Fruit fly (Drosophila melanogaster): ENCODE measurements around the gene rost.

Gene rost

DNA sequence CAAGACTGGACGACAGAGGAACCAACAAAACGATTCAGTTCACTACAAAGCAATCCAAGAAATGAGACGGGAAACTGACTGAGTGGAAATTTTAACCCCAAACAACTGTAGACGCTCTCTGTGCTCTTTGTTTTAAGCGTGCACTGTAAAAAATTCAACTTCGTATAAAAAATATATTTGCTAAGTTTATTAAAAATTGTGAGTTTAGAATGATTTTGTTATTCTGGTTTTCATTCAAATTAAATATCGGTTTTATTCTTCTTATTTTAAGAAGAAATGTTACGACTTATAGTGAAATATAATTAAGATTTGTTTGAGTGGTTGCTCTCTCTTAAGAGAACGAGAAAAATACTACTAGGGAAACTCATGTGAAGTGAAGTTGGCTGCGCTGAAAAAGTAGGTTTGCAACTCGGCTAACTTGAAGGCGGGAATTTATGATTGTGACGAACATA lies 31.3 kb downstream of the rost start (continued):
- TF ChIP-seq Sox15 (GFP tag; optimal IDR thresholded peaks at IDR 0.05) (peak; percentile 61), CG6792 (GFP tag; optimal IDR thresholded peaks at IDR 0.05) (peak; percentile 80), Ets21C (GFP tag; optimal IDR thresholded peaks at IDR 0.05) (peak; percentile 43), fd85E (GFP tag; optimal IDR thresholded peaks at IDR 0.05) (no peak), achi (GFP tag; optimal IDR thresholded peaks at IDR 0.05) (peak; percentile 89), CG15336 (GFP tag; IDR thresholded peaks at IDR 0.05) (peak; percentile 99), CG10631 (GFP tag; optimal IDR thresholded peaks at IDR 0.05) (peak; percentile 95), CG6163 (GFP tag; IDR thresholded peaks at IDR 0.05) (peak; percentile 98), CG11902 (GFP tag; optimal IDR thresholded peaks at IDR 0.05) (peak; percentile 33), Lpt (GFP tag; optimal IDR thresholded peaks at IDR 0.05) (peak; percentile 75), net (GFP tag; optimal IDR thresholded peaks at IDR 0.05) (peak; percentile 95), Smox (GFP tag; optimal IDR thresholded peaks at IDR 0.05) (peak; percentile 82), Blimp-1 (GFP tag; optimal IDR thresholded peaks at IDR 0.05) (no peak), Sox102F (GFP tag; optimal IDR thresholded peaks at IDR 0.05) (peak; percentile 86), spab (GFP tag; optimal IDR thresholded peaks at IDR 0.05) (peak; percentile 61), CG16779 (tag; optimal IDR thresholded peaks at IDR 0.05) (peak; percentile 87), CG3032 (tag; optimal IDR thresholded peaks at IDR 0.05) (no peak), CG1621 (tag; optimal IDR thresholded peaks at IDR 0.05) (no peak), CG3919 (GFP tag; optimal IDR thresholded peaks at IDR 0.05) (peak; percentile 83), CG4318 (GFP tag; optimal IDR thresholded peaks at IDR 0.05) (peak; percentile 69), CG9139 (GFP tag; optimal IDR thresholded peaks at IDR 0.05) (peak; percentile 54), Eip78C (GFP tag) (peak; percentile 96), ss (GFP tag; optimal IDR thresholded peaks at IDR 0.05) (peak in 1 of 2 experiments; percentile 33), esn (GFP tag; optimal IDR thresholded peaks at IDR 0.05) (no peak), dac (GFP tag; optimal IDR thresholded peaks at IDR 0.05) (peak; percentile 87), CG7368 (GFP tag; optimal IDR thresholded peaks at IDR 0.05) (peak; percentile 81)

dm6 chr2L:8957152-8957551 lies 32.2 kb downstream of the rost start:
- TF ChIP-seq Eip78C (GFP tag) = no peak
- no peak for TF ChIP-seq CG6854 (GFP tag; optimal IDR thresholded peaks at IDR 0.05)
- TF ChIP-seq CG3919 (GFP tag; optimal IDR thresholded peaks at IDR 0.05) = no peak
- TF ChIP-seq dsx (GFP tag; optimal IDR thresholded peaks at IDR 0.05; ENCODE audit: poor library complexity, severe bottlenecking) = no peak
- TF ChIP-seq Gug (GFP tag; IDR thresholded peaks at IDR 0.05) = no peak
- TF ChIP-seq spab (GFP tag; optimal IDR thresholded peaks at IDR 0.05) = no peak
- TF ChIP-seq CG15336 (GFP tag; IDR thresholded peaks at IDR 0.05) = no peak
- TF ChIP-seq salr (GFP tag; optimal IDR thresholded peaks at IDR 0.05) = no peak
- no peak for TF ChIP-seq CG16779 (tag; optimal IDR thresholded peaks at IDR 0.05)
- TF ChIP-seq CG11294 (GFP tag; IDR thresholded peaks at IDR 0.05) = no peak
- TF ChIP-seq Hr4 (GFP tag; optimal IDR thresholded peaks at IDR 0.05) = no peak
- TF ChIP-seq CG8632 (GFP tag; optimal IDR thresholded peaks at IDR 0.05) = no peak
- no peak for TF ChIP-seq CG11902 (GFP tag; optimal IDR thresholded peaks at IDR 0.05)

- TF ChIP-seq CG8632 (GFP tag; optimal IDR thresholded peaks at IDR 0.05) (no peak), fkh (GFP tag; optimal IDR thresholded peaks at IDR 0.05) (no peak), svp (GFP tag) (peak; percentile 53), Eip78C (GFP tag) (peak; percentile 25), CG32006 (GFP tag; optimal IDR thresholded peaks at IDR 0.05) (no peak)
Observed at dm6 chr2L:8956336-8956726, 33.0 kb downstream of the rost start.

Measured in whole organism, prepupa.